Fruit fly (Drosophila melanogaster): ENCODE measurements around the gene nrv2.
A peak's percentile ranks its signal among the peaks of the same experiment; 100 is the strongest.

Gene nrv2

dm6 chr2L:6794956-6795522, 3.6 kb downstream of the nrv2 start (continued):
- TF ChIP-seq sc (optimal IDR thresholded peaks at IDR 0.05): no peak
- no peak for TF ChIP-seq sc (GFP tag; optimal IDR thresholded peaks at IDR 0.05)
- TF ChIP-seq CG14860 (GFP tag; IDR thresholded peaks at IDR 0.05; ENCODE audit: partially characterized antibody): no peak
- TF ChIP-seq gcm (GFP tag; optimal IDR thresholded peaks at IDR 0.05): no peak
- TF ChIP-seq tin (GFP tag; optimal IDR thresholded peaks at IDR 0.05): peak; percentile 35
- peak; percentile 39 for TF ChIP-seq CG11504 (tag; optimal IDR thresholded peaks at IDR 0.05)
- TF ChIP-seq E2f1 (GFP tag; IDR thresholded peaks at IDR 0.05): 0 out of 2 replicates have a peak, but pooled peaks have one; percentile 28
- no peak for TF ChIP-seq HHEX (GFP tag; optimal IDR thresholded peaks at IDR 0.05)
- TF ChIP-seq gem (tag; optimal IDR thresholded peaks at IDR 0.05): peak; percentile 29
- TF ChIP-seq Gug (GFP tag; IDR thresholded peaks at IDR 0.05): peak; percentile 17; the same call in 1 of the 4 replicates
- TF ChIP-seq Hr51 (GFP tag; optimal IDR thresholded peaks at IDR 0.05): peak in 1 of 2 experiments; percentile 29
- TF ChIP-seq CG9727 (GFP tag; optimal IDR thresholded peaks at IDR 0.05): peak; percentile 41
- TF ChIP-seq prd (optimal IDR thresholded peaks at IDR 0.05): no peak
- peak; percentile 52; the same call in 2 of the 3 replicates for TF ChIP-seq prd (GFP tag; IDR thresholded peaks at IDR 0.05)
- TF ChIP-seq gcm2 (GFP tag; optimal IDR thresholded peaks at IDR 0.05): no peak
- TF ChIP-seq tap (tag; optimal IDR thresholded peaks at IDR 0.05): no peak
- TF ChIP-seq HLH54F (GFP tag; optimal IDR thresholded peaks at IDR 0.05): peak; percentile 19
- TF ChIP-seq MBD-R2 (GFP tag; IDR thresholded peaks at IDR 0.05): 0 out of 2 replicates have a peak, but pooled peaks have one; percentile 8
- no peak for TF ChIP-seq ci (GFP tag; IDR thresholded peaks at IDR 0.05)
- peak; percentile 19; the same call in 1 of the 2 replicates for TF ChIP-seq CG10366 (GFP tag; IDR thresholded peaks at IDR 0.05)
- TF ChIP-seq so (GFP tag; IDR thresholded peaks at IDR 0.05): no peak
- TF ChIP-seq CG2678 (tag; optimal IDR thresholded peaks at IDR 0.05): peak; percentile 28
- TF ChIP-seq dmrt11E (tag; optimal IDR thresholded peaks at IDR 0.05): peak; percentile 31
- no peak for TF ChIP-seq CG17385 (GFP tag; optimal IDR thresholded peaks at IDR 0.05)
- TF ChIP-seq C15 (GFP tag; IDR thresholded peaks at IDR 0.05): no peak
- TF ChIP-seq shn (GFP tag; optimal IDR thresholded peaks at IDR 0.05): peak; percentile 21
- no peak for TF ChIP-seq Doc3 (GFP tag; IDR thresholded peaks at IDR 0.05; ENCODE audit: partially characterized antibody)
- TF ChIP-seq B-H2 (GFP tag; optimal IDR thresholded peaks at IDR 0.05): no peak
- 0 out of 2 replicates have a peak, but pooled peaks have one; percentile 26 for TF ChIP-seq bowl (GFP tag; IDR thresholded peaks at IDR 0.05)
- no peak for TF ChIP-seq Rx (GFP tag; IDR thresholded peaks at IDR 0.05)
- TF ChIP-seq CG17361 (GFP tag; IDR thresholded peaks at IDR 0.05): 0 out of 3 replicates have a peak, but pooled peaks have one; percentile 25
- peak; percentile 14 for TF ChIP-seq D19A (tag; optimal IDR thresholded peaks at IDR 0.05)
- peak; percentile 45 for TF ChIP-seq CG10147 (GFP tag; optimal IDR thresholded peaks at IDR 0.05)
- no peak for TF ChIP-seq ham (GFP tag; IDR thresholded peaks at IDR 0.05)
- peak in 1 of 2 experiments; percentile 7 for TF ChIP-seq bsh (GFP tag; optimal IDR thresholded peaks at IDR 0.05)
- TF ChIP-seq Sox102F (GFP tag; optimal IDR thresholded peaks at IDR 0.05): peak; percentile 32
- TF ChIP-seq Hmx (GFP tag; optimal IDR thresholded peaks at IDR 0.05): no peak
- peak; percentile 80 for TF ChIP-seq CG15601 (tag; optimal IDR thresholded peaks at IDR 0.05)
- TF ChIP-seq Six4 (GFP tag; optimal IDR thresholded peaks at IDR 0.05): no peak
- TF ChIP-seq CG6689 (GFP tag; IDR thresholded peaks at IDR 0.05): 0 out of 2 replicates have a peak, but pooled peaks have one; percentile 7
- TF ChIP-seq Sin3A (optimal IDR thresholded peaks at IDR 0.05): no peak
- no peak for TF ChIP-seq klu (GFP tag; IDR thresholded peaks at IDR 0.05)
- no peak for TF ChIP-seq ERR (GFP tag; optimal IDR thresholded peaks at IDR 0.05)
- TF ChIP-seq CG13424 (tag; optimal IDR thresholded peaks at IDR 0.05): no peak
- TF ChIP-seq CG32767 (GFP tag; IDR thresholded peaks at IDR 0.05): peak; percentile 54; the same call in 1 of the 2 replicates
- TF ChIP-seq nmo (GFP tag; optimal IDR thresholded peaks at IDR 0.05): peak; percentile 35
- peak; percentile 16 for TF ChIP-seq CG15269 (tag; optimal IDR thresholded peaks at IDR 0.05)
- TF ChIP-seq ken (GFP tag; IDR thresholded peaks at IDR 0.05): no peak
- no peak for TF ChIP-seq CG14050 (GFP tag; IDR thresholded peaks at IDR 0.05)
- no peak for TF ChIP-seq Tbp (GFP tag; optimal IDR thresholded peaks at IDR 0.05)
- TF ChIP-seq Med (GFP tag): peak; percentile 80
